Worm (Caenorhabditis elegans): Measurements from ENCODE around the gene trpp-3.

Gene trpp-3

ce11 chrIII:9511055-9511520 lies 14.3 kb upstream of the trpp-3 start, which contains the start of gene F55H2.5:
F55H2.5 (plus strand) TSS chrIII:9511470.
- TF ChIP-seq hmg-1.2 (GFP tag; IDR thresholded peaks at IDR 0.05) = peak; percentile 14; the same call in 1 of the 2 replicates
- TF ChIP-seq B0035.1 (tag; optimal IDR thresholded peaks at IDR 0.05) = no peak
- TF ChIP-seq pha-4 (tag; optimal IDR thresholded peaks at IDR 0.05) = no peak

- TF ChIP-seq ets-4 (GFP tag; optimal IDR thresholded peaks at IDR 0.05) (no peak), T26A5.8 (tag; optimal IDR thresholded peaks at IDR 0.05) (no peak), hrde-1 (tag; optimal IDR thresholded peaks at IDR 0.05; ENCODE audit: borderline replicate concordance) (no peak), F37B4.10 (GFP tag; IDR thresholded peaks at IDR 0.05) (no peak), sdz-38 (tag; optimal IDR thresholded peaks at IDR 0.05) (no peak), B0035.1 (tag; optimal IDR thresholded peaks at IDR 0.05) (no peak), Y79H2A.3 (GFP tag; conservative IDR thresholded peaks at IDR 0.05) (no peak), cebp-2 (GFP tag; IDR thresholded peaks at IDR 0.05) (no peak)
These were observed 13.7 kb upstream of the trpp-3 start for ce11 chrIII:9511660-9512059.

ce11 chrIII:9513006-9513405 lies 12.3 kb upstream of the trpp-3 start:
- TF ChIP-seq attf-3 (GFP tag; conservative IDR thresholded peaks at IDR 0.05) = no peak
- no peak for TF ChIP-seq dpff-1 (tag; optimal IDR thresholded peaks at IDR 0.05)
- peak; percentile 2 for TF ChIP-seq snpc-1.3 (tag; optimal IDR thresholded peaks at IDR 0.05; ENCODE audit: insufficient read depth)
- TF ChIP-seq ztf-22 (GFP tag; optimal IDR thresholded peaks at IDR 0.05) = no peak
- TF ChIP-seq K11D2.4 (GFP tag; IDR thresholded peaks at IDR 0.05) = no peak
- TF ChIP-seq hlh-26 (GFP tag; conservative IDR thresholded peaks at IDR 0.05) = no peak
- no peak for TF ChIP-seq snpc-4 (GFP tag; optimal IDR thresholded peaks at IDR 0.05)
- no peak for TF ChIP-seq snpc-4 (tag; optimal IDR thresholded peaks at IDR 0.05)
- no peak for TF ChIP-seq ets-4 (GFP tag; optimal IDR thresholded peaks at IDR 0.05)
- no peak for TF ChIP-seq bed-1 (GFP tag; IDR thresholded peaks at IDR 0.05)
- no peak for TF ChIP-seq ceh-27 (GFP tag; optimal IDR thresholded peaks at IDR 0.05)
- no peak for TF ChIP-seq xnd-1 (tag; optimal IDR thresholded peaks at IDR 0.05)
- TF ChIP-seq ZK185.1 (tag; optimal IDR thresholded peaks at IDR 0.05; ENCODE audit: poor library complexity, severe bottlenecking) = no peak
- TF ChIP-seq rcor-1 (GFP tag; IDR thresholded peaks at IDR 0.05) = no peak
- no peak for TF ChIP-seq unc-62 (GFP tag; optimal IDR thresholded peaks at IDR 0.05)
- 0 out of 2 replicates have a peak, but pooled peaks have one; percentile 17 for TF ChIP-seq hmg-1.2 (GFP tag; IDR thresholded peaks at IDR 0.05)
- peak; percentile 92 for TF ChIP-seq him-1 (tag; optimal IDR thresholded peaks at IDR 0.05)
- TF ChIP-seq madf-8 (GFP tag; conservative IDR thresholded peaks at IDR 0.05) = no peak
- TF ChIP-seq cebp-1 (GFP tag; IDR thresholded peaks at IDR 0.05) = no peak
- no peak for TF ChIP-seq cebp-1 (tag; optimal IDR thresholded peaks at IDR 0.05)
- TF ChIP-seq madf-6 (GFP tag; IDR thresholded peaks at IDR 0.05) = 0 out of 2 replicates have a peak, but pooled peaks have one; percentile 20
- no peak for TF ChIP-seq F22D6.2 (tag; optimal IDR thresholded peaks at IDR 0.05)
- no peak for TF ChIP-seq snpc-1.1 (tag; optimal IDR thresholded peaks at IDR 0.05; ENCODE audit: insufficient read depth)
- TF ChIP-seq F23B12.7 (tag; optimal IDR thresholded peaks at IDR 0.05; ENCODE audit: insufficient read depth) = no peak
- TF ChIP-seq C17E4.6 (GFP tag; IDR thresholded peaks at IDR 0.05) = no peak
- TF ChIP-seq nhr-179 (tag; optimal IDR thresholded peaks at IDR 0.05) = no peak
- TF ChIP-seq ztf-3 (GFP tag; optimal IDR thresholded peaks at IDR 0.05) = no peak
- TF ChIP-seq lin-35 (GFP tag; optimal IDR thresholded peaks at IDR 0.05) = no peak
- 0 out of 2 replicates have a peak, but pooled peaks have one; percentile 29 for TF ChIP-seq Y79H2A.3 (GFP tag; conservative IDR thresholded peaks at IDR 0.05)
- TF ChIP-seq sdz-38 (tag; optimal IDR thresholded peaks at IDR 0.05) = no peak
- peak; percentile 14 for TF ChIP-seq hrde-1 (tag; optimal IDR thresholded peaks at IDR 0.05; ENCODE audit: borderline replicate concordance)
- no peak for TF ChIP-seq D2030.7 (GFP tag; IDR thresholded peaks at IDR 0.05)
- TF ChIP-seq hsf-1 (GFP tag; IDR thresholded peaks at IDR 0.05) = no peak
- no peak for TF ChIP-seq lsl-1 (GFP tag; optimal IDR thresholded peaks at IDR 0.05)
- TF ChIP-seq athp-1 (tag; optimal IDR thresholded peaks at IDR 0.05) = peak; percentile 8
- TF ChIP-seq cebp-2 (GFP tag; IDR thresholded peaks at IDR 0.05) = no peak
- no peak for TF ChIP-seq T07F8.4 (tag; optimal IDR thresholded peaks at IDR 0.05)
- no peak for TF ChIP-seq efl-1 (GFP tag; optimal IDR thresholded peaks at IDR 0.05)
- TF ChIP-seq bed-2 (GFP tag; IDR thresholded peaks at IDR 0.05) = no peak

Data from whole organism, young adult.